Worm (Caenorhabditis elegans) whole organism, L4/young adult: ENCODE results near the gene tnt-3.

Source experiments
- W03F9.2 ChIP-seq: fragments of 150-350 bp; optimal IDR thresholded peaks from 2 replicates; lab custom pipeline; 2014; ENCODE audit warnings: missing biosample characterization, missing genetic modification characterization
- dao-5 ChIP-seq: sonication (generic microtip); optimal IDR thresholded peaks from 2 replicates; lab custom pipeline; 2016; ENCODE audit warnings: missing genotype, missing genetic modification characterization, moderate library complexity, missing compliant biosample characterization
- him-1 ChIP-seq: sonication (generic microtip); optimal IDR thresholded peaks from 2 replicates; lab custom pipeline; 2016; ENCODE audit warnings: missing genotype, missing genetic modification reagents, missing genetic modification characterization, missing compliant biosample characterization

Gene tnt-3

DNA sequence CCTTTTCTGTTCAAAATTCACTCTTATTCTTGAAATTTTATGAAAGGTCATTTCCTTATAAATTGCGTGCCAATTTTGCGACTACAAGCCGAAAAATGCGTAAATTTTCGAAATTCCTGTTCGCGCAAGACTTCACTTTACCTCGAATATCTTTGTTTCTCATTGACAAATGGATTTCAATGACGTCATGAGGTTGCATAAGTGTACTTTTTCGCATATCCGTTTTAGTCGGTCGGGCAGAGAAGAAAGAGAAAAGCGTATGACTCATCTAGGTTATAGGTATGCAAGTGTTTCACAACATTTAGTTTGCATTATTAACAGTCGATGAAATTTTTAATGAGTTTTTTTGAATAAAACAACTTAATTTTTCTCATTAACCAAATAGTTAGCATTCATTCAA lies 28.8 kb downstream of the tnt-3 start:
- TF ChIP-seq W03F9.2 (tag; lab: Kevin White, UChicago) (no peak), dao-5 (tag; lab: Kevin White, UChicago) (no peak), him-1 (tag; lab: Kevin White, UChicago) (no peak)

DNA sequence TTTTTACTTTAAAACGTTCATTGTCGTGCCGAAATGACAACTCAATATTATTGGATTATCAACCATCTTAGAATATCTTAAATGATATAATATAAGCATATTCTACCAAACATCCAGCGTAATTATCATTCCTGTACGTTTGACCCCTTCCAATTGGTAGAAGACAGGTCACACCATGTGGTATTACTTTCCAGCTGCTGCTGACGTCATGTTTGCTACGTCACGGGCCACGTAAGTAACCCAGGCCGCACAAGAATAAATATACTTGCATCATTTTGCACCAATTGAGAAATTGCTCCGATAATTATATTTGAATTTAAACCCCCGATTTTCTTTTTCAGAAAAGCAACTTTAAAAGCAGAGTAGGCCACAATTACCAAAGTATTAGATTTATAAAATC lies 29.3 kb downstream of the tnt-3 start:
- TF ChIP-seq W03F9.2 (tag; lab: Kevin White, UChicago) (no peak), him-1 (tag; lab: Kevin White, UChicago) (no peak), dao-5 (tag; lab: Kevin White, UChicago) (no peak)

ce11 chrX:7913830-7914229 lies 31.1 kb downstream of the tnt-3 start, which contains the start of gene C39D10.7:
Gene C39D10.7 (minus strand): TSS chrX:7913930.
- no peak for TF ChIP-seq him-1 (tag; lab: Kevin White, UChicago)
- TF ChIP-seq W03F9.2 (tag; lab: Kevin White, UChicago): no peak
- TF ChIP-seq dao-5 (tag; lab: Kevin White, UChicago): no peak

ce11 chrX:7906430-7907014 lies 38.4 kb downstream of the tnt-3 start, which contains the start of gene C39D10.1:
Gene C39D10.1 (plus strand): TSS chrX:7906964.
- TF ChIP-seq dao-5 (tag; lab: Kevin White, UChicago) (no peak), him-1 (tag; lab: Kevin White, UChicago) (no peak), W03F9.2 (tag; lab: Kevin White, UChicago) (peak; percentile 4)

DNA sequence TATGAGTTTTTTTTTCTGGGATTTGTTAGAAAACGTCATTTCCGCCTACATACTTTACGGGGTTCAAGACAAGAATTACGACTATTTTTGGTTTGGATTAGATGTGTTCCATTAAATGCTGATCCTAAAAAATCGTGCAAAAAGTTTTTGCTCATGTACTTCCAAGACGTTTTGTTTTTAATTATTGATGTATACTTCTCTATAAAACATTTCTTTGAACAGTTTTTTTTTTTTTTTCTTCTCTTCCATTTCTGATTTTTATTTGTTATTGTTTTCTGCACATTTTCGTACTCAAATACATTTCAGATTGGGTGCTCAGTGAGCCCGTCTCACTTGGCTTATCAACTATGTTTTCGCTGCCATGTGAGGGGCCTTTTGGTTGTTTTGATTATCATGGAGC lies 41.9 kb downstream of the tnt-3 start, which contains the start of gene C39D10.11:
Gene C39D10.11, plus strand, starts transcription at position 301 of the 400 bp plus-strand sequence.
- TF ChIP-seq him-1 (tag; lab: Kevin White, UChicago) (no peak), W03F9.2 (tag; lab: Kevin White, UChicago) (no peak), dao-5 (tag; lab: Kevin White, UChicago) (no peak)

DNA sequence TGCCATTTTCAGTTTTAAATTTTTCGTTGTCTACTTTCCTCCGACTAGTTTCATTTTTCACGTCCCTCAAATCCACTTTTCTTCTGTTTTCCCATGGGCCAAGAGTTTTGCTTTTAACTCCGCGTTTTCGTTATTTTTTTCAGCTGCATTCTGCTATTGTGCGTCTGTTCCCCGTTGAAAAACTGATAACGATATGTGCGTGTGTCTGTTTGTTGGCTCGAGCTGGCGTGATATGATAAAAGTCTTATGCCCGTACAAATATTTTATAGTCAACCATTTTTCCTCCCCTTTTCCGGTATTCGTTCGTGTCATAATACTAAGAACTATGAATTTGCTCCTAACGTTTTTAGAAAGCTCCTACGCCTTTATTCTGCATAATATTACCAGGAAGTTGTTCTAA lies 43.1 kb downstream of the tnt-3 start:
- TF ChIP-seq dao-5 (tag; lab: Kevin White, UChicago): no peak
- no peak for TF ChIP-seq W03F9.2 (tag; lab: Kevin White, UChicago)
- no peak for TF ChIP-seq him-1 (tag; lab: Kevin White, UChicago)

DNA sequence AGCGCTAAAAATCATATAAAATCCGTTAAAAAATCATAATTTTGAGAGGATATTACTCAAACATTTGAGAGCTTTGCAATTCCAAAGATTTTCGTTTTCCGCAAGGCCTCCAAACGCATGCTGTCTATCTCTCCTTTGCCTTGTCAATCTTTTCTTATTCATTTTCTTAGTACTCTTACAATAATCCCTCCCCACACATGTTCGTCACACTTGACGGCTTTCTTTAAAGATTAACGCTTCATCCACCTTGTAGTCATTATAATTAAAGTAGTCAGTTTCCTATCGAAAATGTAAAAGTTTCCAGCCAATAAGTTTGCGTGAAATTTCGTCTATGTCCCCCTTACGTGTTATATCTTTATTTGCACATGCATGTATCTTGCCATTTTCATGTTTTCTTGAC lies 44.7 kb downstream of the tnt-3 start:
- no peak for TF ChIP-seq him-1 (tag; lab: Kevin White, UChicago)
- TF ChIP-seq dao-5 (tag; lab: Kevin White, UChicago): no peak

DNA sequence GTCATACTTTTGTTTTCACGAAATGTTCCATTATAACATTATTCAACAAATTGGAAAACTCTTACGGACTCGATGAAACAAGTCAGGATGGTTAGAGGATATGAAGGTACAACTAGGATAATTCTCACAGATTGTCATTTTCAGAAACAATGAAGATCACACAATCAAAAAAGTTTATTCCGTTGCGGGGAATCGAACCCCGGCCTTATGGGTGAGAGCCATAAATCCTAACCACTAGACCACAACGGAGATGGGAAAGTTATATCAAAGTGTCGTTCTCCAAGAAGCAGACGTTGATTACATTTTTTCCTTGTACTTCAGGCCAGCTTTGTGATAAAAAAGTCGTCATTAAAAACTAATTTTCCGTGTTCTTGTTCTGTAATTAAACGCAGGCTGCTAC lies 46.8 kb downstream of the tnt-3 start:
- TF ChIP-seq dao-5 (tag; lab: Kevin White, UChicago) (no peak), W03F9.2 (tag; lab: Kevin White, UChicago) (peak; percentile 5)

ce11 chrX:7897690-7898089 lies 47.2 kb downstream of the tnt-3 start, which contains the start of gene latd-1:
Gene latd-1 (minus strand): TSS chrX:7897790.
- no peak for TF ChIP-seq him-1 (tag; lab: Kevin White, UChicago)
- no peak for TF ChIP-seq W03F9.2 (tag; lab: Kevin White, UChicago)
- no peak for TF ChIP-seq dao-5 (tag; lab: Kevin White, UChicago)

DNA sequence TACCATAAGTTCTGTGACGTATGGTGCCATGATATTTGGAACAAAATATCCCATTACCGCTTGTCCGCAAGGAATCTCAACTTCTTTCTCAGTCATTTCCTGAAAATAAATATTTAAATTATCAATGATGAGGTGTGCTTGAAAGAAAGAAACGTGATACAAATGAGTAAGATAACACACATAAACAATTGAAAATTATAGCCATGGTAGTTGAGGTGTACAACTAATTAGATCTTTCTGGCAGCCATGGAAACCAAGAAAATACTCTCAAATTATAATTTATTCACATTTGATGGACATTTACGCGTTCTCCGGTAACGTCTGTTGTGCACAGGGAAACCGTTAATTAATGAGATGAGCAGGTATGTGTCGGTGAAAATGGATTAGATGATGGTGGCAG lies 52.6 kb downstream of the tnt-3 start, which contains the start of gene C39D10.5:
Gene C39D10.5, minus strand, starts transcription at position 101 of the 400 bp plus-strand sequence.
- TF ChIP-seq him-1 (tag; lab: Kevin White, UChicago) (no peak), dao-5 (tag; lab: Kevin White, UChicago) (no peak), W03F9.2 (tag; lab: Kevin White, UChicago) (no peak)

ce11 chrX:7888915-7889314 lies 56.0 kb downstream of the tnt-3 start, which contains the start of gene C39D10.2:
Gene C39D10.2 (plus strand): TSS chrX:7889215.
- TF ChIP-seq dao-5 (tag; lab: Kevin White, UChicago) (no peak), W03F9.2 (tag; lab: Kevin White, UChicago) (no peak), him-1 (tag; lab: Kevin White, UChicago) (no peak)
